Fruit fly (Drosophila melanogaster) whole organism, prepupa: ENCODE data around the gene Naa20B.
A peak's percentile ranks its signal among the peaks of the same experiment; 100 is the strongest.
"Not testable (repeated sequence)": the region's sequence is repeated elsewhere in the genome, so short reads cannot be mapped to it uniquely, and the experiment has no call there.

Source experiments
- Blimp-1 ChIP-seq: fragments of 200-800 bp; sonication (Bioruptor generic); optimal IDR thresholded peaks from 3 replicates; lab custom pipeline; 2017; ENCODE audit warnings: missing biosample characterization, missing genetic modification characterization, mild to moderate bottlenecking, moderate library complexity, missing genetic modification reagents
- CG11902 ChIP-seq: fragments of 200-800 bp; sonication (Bioruptor generic); optimal IDR thresholded peaks from 3 replicates; lab custom pipeline; 2016; ENCODE audit warnings: missing biosample characterization, missing genetic modification characterization
- CG15336 ChIP-seq: fragments of 200-800 bp; sonication (Bioruptor generic); IDR thresholded peaks from 2 replicates; pipeline ENCODE4 v1.3.6; 2022; ENCODE audit warnings: missing biosample characterization, missing genetic modification characterization
- CG1621 ChIP-seq: fragments of 200-800 bp; sonication (Bioruptor generic); optimal IDR thresholded peaks from 3 replicates; lab custom pipeline; 2018; ENCODE audit warnings: missing biosample characterization, mild to moderate bottlenecking, missing genetic modification characterization
- CG3032 ChIP-seq: fragments of 200-800 bp; optimal IDR thresholded peaks from 2 replicates; lab custom pipeline; 2019; ENCODE audit warnings: missing biosample characterization, mild to moderate bottlenecking, missing genetic modification characterization, moderate library complexity
- CG31627 ChIP-seq: fragments of 200-800 bp; sonication (Bioruptor generic); optimal IDR thresholded peaks from 3 replicates; lab custom pipeline; 2016; ENCODE audit warnings: missing biosample characterization, missing genetic modification characterization
- CG34406 ChIP-seq: fragments of 200-800 bp; sonication (Bioruptor generic); optimal IDR thresholded peaks from 3 replicates; lab custom pipeline; 2016; ENCODE audit warnings: missing biosample characterization, missing genetic modification characterization
- CG3919 ChIP-seq: fragments of 200-800 bp; sonication (Bioruptor generic); optimal IDR thresholded peaks from 3 replicates; lab custom pipeline; 2016; ENCODE audit warnings: missing biosample characterization, missing genetic modification characterization
- CG4318 ChIP-seq: fragments of 200-800 bp; sonication (Bioruptor generic); optimal IDR thresholded peaks from 3 replicates; lab custom pipeline; 2017; ENCODE audit warnings: missing biosample characterization, mild to moderate bottlenecking, missing genetic modification characterization
- CG6854 ChIP-seq: fragments of 200-800 bp; sonication (Bioruptor generic); optimal IDR thresholded peaks from 2 replicates; lab custom pipeline; 2017; ENCODE audit warnings: missing biosample characterization, mild to moderate bottlenecking, missing genetic modification characterization
- CG8119 ChIP-seq: fragments of 200-800 bp; sonication (Bioruptor generic); IDR thresholded peaks from 3 replicates; pipeline ENCODE4 v1.3.6; 2022; ENCODE audit warnings: missing biosample characterization, missing genetic modification characterization
- Eip75B ChIP-seq: fragments of 200-800 bp; sonication (Bioruptor generic); optimal IDR thresholded peaks from 3 replicates; lab custom pipeline; 2016; ENCODE audit warnings: missing biosample characterization, missing genetic modification characterization
- Eip78C ChIP-seq: fragments of 200-800 bp; sonication (Bioruptor generic); peaks from one replicate; lab custom pipeline; 2016; ENCODE audit warnings: missing biosample characterization, missing genetic modification characterization
- Ets21C ChIP-seq: fragments of 200-800 bp; sonication (Bioruptor generic); optimal IDR thresholded peaks from 3 replicates; lab custom pipeline; 2016; ENCODE audit warnings: missing biosample characterization, missing genetic modification characterization
- Ets96B ChIP-seq: fragments of 200-800 bp; optimal IDR thresholded peaks from 2 replicates; lab custom pipeline; 2019; ENCODE audit warnings: missing biosample characterization, mild to moderate bottlenecking, missing genetic modification characterization, moderate library complexity
- Gug ChIP-seq: fragments of 200-800 bp; sonication (Bioruptor generic); IDR thresholded peaks from 2 replicates; pipeline ENCODE4 v1.3.6; 2022; ENCODE audit warnings: missing biosample characterization, missing genetic modification characterization
- Hr38 ChIP-seq: sonication (Bioruptor generic); optimal IDR thresholded peaks from 2 replicates; lab custom pipeline; 2016; ENCODE audit warnings: missing biosample characterization, missing genetic modification characterization
- Hr39 ChIP-seq: fragments of 200-800 bp; sonication (Bioruptor generic); optimal IDR thresholded peaks from 2 replicates; lab custom pipeline; 2016; ENCODE audit warnings: missing biosample characterization, missing genetic modification characterization
- Met ChIP-seq: fragments of 200-800 bp; sonication (Bioruptor generic); optimal IDR thresholded peaks from 3 replicates; lab custom pipeline; 2016; ENCODE audit warnings: missing biosample characterization, missing genetic modification characterization
- Sox14 ChIP-seq: fragments of 200-800 bp; sonication (Bioruptor generic); optimal IDR thresholded peaks from 3 replicates; lab custom pipeline; 2016; ENCODE audit warnings: missing biosample characterization, missing genetic modification characterization
- achi ChIP-seq: fragments of 200-800 bp; sonication (Bioruptor generic); optimal IDR thresholded peaks from 3 replicates; lab custom pipeline; 2016; ENCODE audit warnings: missing biosample characterization, missing genetic modification characterization
- cyc ChIP-seq: fragments of 200-800 bp; sonication (Bioruptor generic); optimal IDR thresholded peaks from 3 replicates; lab custom pipeline; 2016; ENCODE audit warnings: missing biosample characterization, missing genetic modification characterization
- esn ChIP-seq: fragments of 200-800 bp; sonication (Bioruptor generic); optimal IDR thresholded peaks from 2 replicates; lab custom pipeline; 2016; ENCODE audit warnings: missing biosample characterization, mild to moderate bottlenecking, missing genetic modification characterization, moderate library complexity
- fd85E ChIP-seq: fragments of 200-800 bp; sonication (Bioruptor generic); optimal IDR thresholded peaks from 3 replicates; lab custom pipeline; 2016; ENCODE audit warnings: missing biosample characterization, missing genetic modification characterization
- fkh ChIP-seq: fragments of 200-800 bp; sonication (Bioruptor generic); optimal IDR thresholded peaks from 3 replicates; lab custom pipeline; 2017; ENCODE audit warnings: missing biosample characterization, mild to moderate bottlenecking, missing genetic modification characterization, moderate library complexity
- lz ChIP-seq: fragments of 200-800 bp; sonication (Bioruptor generic); optimal IDR thresholded peaks from 3 replicates; lab custom pipeline; 2016; ENCODE audit warnings: missing biosample characterization, missing genetic modification characterization
- net ChIP-seq: fragments of 200-800 bp; sonication (Bioruptor generic); optimal IDR thresholded peaks from 3 replicates; lab custom pipeline; 2016; ENCODE audit warnings: missing biosample characterization, missing genetic modification characterization
- pdm3 ChIP-seq: fragments of 200-800 bp; sonication (Bioruptor generic); optimal IDR thresholded peaks from 3 replicates; lab custom pipeline; 2016; ENCODE audit warnings: missing biosample characterization, missing genetic modification characterization
- spab ChIP-seq: fragments of 200-800 bp; sonication (Bioruptor generic); optimal IDR thresholded peaks from 2 replicates; lab custom pipeline; 2017; ENCODE audit warnings: missing biosample characterization, mild to moderate bottlenecking, missing genetic modification characterization, missing genetic modification reagents
- ss ChIP-seq, 2 experiments: fragments of 200-800 bp; sonication (Bioruptor generic); optimal IDR thresholded peaks; 2 replicates in 1 of 2; 3 replicates in 1 of 2; lab custom pipeline; 2017 to 2018; ENCODE audit warnings: mild to moderate bottlenecking in 2 of 2, missing biosample characterization in 2 of 2, missing genetic modification characterization in 2 of 2, moderate library complexity in 1 of 2
- svp ChIP-seq: fragments of 200-800 bp; sonication (Bioruptor generic); peaks from one replicate; lab custom pipeline; 2016; ENCODE audit warnings: missing biosample characterization, missing genetic modification characterization
- topi ChIP-seq: fragments of 200-800 bp; sonication (Bioruptor generic); optimal IDR thresholded peaks from 3 replicates; lab custom pipeline; 2016; ENCODE audit warnings: missing biosample characterization, missing genetic modification characterization

Gene Naa20B

dm6 chr2L:13257177-13257576, at the start of gene Naa20B:
TSS of gene Naa20B (plus strand) at chr2L:13257477.
- TF ChIP-seq CG4318 (GFP tag; lab: Kevin White, UChicago) (no peak), fkh (GFP tag; lab: Kevin White, UChicago) (no peak), Hr38 (GFP tag; lab: Kevin White, UChicago) (no peak), Sox14 (no peak), Met (GFP tag; lab: Kevin White, UChicago) (no peak), Ets21C (GFP tag; lab: Kevin White, UChicago) (no peak), fd85E (no peak), Eip75B (no peak), CG8119 (GFP tag; lab: Robert Waterston, UW) (no peak), spab (GFP tag; lab: Kevin White, UChicago) (no peak), ss (GFP tag; optimal IDR thresholded peaks at IDR 0.05; lab: Kevin White, UChicago) (no peak), Hr39 (GFP tag; lab: Kevin White, UChicago) (no peak), Gug (no peak), CG34406 (GFP tag; lab: Kevin White, UChicago) (no peak), achi (no peak), Ets96B (tag; lab: Kevin White, UChicago) (no peak), CG3919 (GFP tag; lab: Kevin White, UChicago) (no peak), Eip78C (GFP tag; lab: Kevin White, UChicago) (no peak)

- not testable (repeated sequence) for TF ChIP-seq Blimp-1 (GFP tag; lab: Kevin White, UChicago); CG8119 (GFP tag; lab: Robert Waterston, UW); CG3032 (tag; lab: Kevin White, UChicago)
Observed at dm6 chr2L:13211764-13212265, 45.5 kb upstream of the Naa20B start, which contains the start of gene CG15482. TSS of gene CG15482 (minus strand) at chr2L:13211814.

DNA sequence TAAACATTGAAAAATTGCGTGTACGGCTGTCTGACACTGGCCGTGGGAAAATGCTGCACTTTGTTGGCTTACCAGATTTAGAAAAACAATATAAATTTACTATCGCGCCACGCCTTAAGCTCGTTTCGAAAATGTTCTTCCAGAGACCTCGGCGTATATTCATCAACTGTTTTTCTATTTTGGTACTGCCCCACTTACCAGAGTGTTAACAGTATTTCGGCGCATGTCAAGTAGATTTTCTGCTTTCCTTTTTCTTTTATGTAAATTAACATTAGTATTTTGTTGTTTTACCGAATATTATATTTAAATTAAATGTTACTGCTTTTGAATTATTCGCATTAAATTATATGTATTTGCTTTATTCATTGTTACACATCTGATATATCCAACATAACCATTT, 42.3 kb upstream of the Naa20B start, which contains the start of gene kek4:
TSS of gene kek4 (minus strand) at position 341 of the 400 bp plus-strand sequence.
- TF ChIP-seq Blimp-1 (GFP tag; lab: Kevin White, UChicago) (no peak), CG11902 (no peak), CG6854 (GFP tag; lab: Kevin White, UChicago) (no peak), esn (GFP tag; lab: Kevin White, UChicago) (no peak), net (no peak)
- TF ChIP-seq, all 60 proteins: peak for 0

- peak; percentile 11 for TF ChIP-seq lz
- peak; percentile 9 for TF ChIP-seq CG3032 (tag; lab: Kevin White, UChicago)
- peak; percentile 34 for TF ChIP-seq fkh (GFP tag; lab: Kevin White, UChicago)
- TF ChIP-seq topi (GFP tag; lab: Kevin White, UChicago) = peak; percentile 45
- peak; percentile 78 for TF ChIP-seq Eip78C (GFP tag; lab: Kevin White, UChicago)
- peak; percentile 92 for TF ChIP-seq svp (GFP tag; lab: Kevin White, UChicago)
- TF ChIP-seq CG15336 = peak; percentile 29; the same call in 1 of the 2 replicates
- peak; percentile 49 for TF ChIP-seq cyc (GFP tag; lab: Kevin White, UChicago)
- peak; percentile 58 for TF ChIP-seq esn (GFP tag; lab: Kevin White, UChicago)
- TF ChIP-seq, all 60 proteins: peak for 9; not testable (repeated sequence) for 51
Observed at dm6 chr2L:13215640-13216129, 41.6 kb upstream of the Naa20B start.

DNA sequence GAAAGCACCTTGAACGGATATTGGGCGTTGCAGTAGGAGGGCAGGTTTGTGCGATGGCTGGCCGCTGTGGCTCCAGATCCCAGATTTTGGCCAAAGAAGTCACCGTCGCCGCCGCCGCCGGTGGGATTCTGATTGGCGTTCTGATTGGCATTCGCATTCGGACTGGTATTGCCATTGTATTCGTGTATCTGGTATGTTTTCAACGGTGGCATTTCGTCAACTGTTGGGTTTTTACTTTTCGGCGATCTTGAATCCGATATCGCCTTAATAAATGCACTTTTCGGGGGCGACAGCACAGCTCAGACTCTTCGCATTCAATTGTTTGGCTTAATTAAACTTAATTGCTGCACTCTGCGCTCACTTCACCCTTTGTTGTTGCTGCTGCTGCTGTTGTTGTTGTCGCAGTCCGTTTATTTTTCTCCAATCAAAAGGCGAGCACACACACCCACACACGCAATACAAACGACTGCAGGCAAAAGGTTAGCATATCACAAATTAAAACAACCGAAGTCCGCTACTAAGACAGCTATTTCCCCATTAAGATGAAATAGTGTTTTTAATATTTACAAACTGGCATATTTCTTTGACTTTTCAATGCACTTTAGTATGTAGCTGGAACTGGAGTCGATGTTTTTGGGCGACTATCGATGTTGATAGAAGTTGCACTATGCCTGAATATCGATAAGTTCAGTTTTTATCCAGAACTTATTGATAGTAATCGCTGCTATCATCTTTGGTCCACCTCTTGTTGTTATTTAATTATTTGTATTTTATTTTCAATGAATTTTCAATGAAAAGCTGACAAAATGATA, 37.8 kb upstream of the Naa20B start, which contains the start of the genes CG9426 and mRF1:
TSS of gene CG9426 (minus strand) at position 643 of the 812 bp plus-strand sequence.
TSS of gene mRF1 (plus strand) at position 699 of the 812 bp plus-strand sequence.
- peak; percentile 65 for TF ChIP-seq Sox14
- TF ChIP-seq CG3032 (tag; lab: Kevin White, UChicago) = peak; percentile 21
- TF ChIP-seq svp (GFP tag; lab: Kevin White, UChicago) = peak; percentile 80
- peak; percentile 47 for TF ChIP-seq esn (GFP tag; lab: Kevin White, UChicago)
- peak; percentile 13 for TF ChIP-seq CG31627
- no peak for TF ChIP-seq CG4318 (GFP tag; lab: Kevin White, UChicago)
- TF ChIP-seq Eip78C (GFP tag; lab: Kevin White, UChicago) = peak; percentile 36
- TF ChIP-seq topi (GFP tag; lab: Kevin White, UChicago) = peak; percentile 46
- no peak for TF ChIP-seq CG1621
- peak; percentile 85 for TF ChIP-seq fkh (GFP tag; lab: Kevin White, UChicago)
- no peak for TF ChIP-seq pdm3 (GFP tag; lab: Kevin White, UChicago)
- TF ChIP-seq lz = peak; percentile 6
